Worm (Caenorhabditis elegans): ENCODE results near the gene col-157.

The col-157 gene

ce11 chrV:11531831-11532534, 48.1 kb downstream of the col-157 start (continued):
- TF ChIP-seq F22D6.2 (tag; optimal IDR thresholded peaks at IDR 0.05) (peak; percentile 85), hmg-20 (GFP tag; IDR thresholded peaks at IDR 0.05) (no peak), lin-35 (GFP tag; optimal IDR thresholded peaks at IDR 0.05) (peak in 1 of 3 experiments; percentile 1), K12H6.12 (tag; optimal IDR thresholded peaks at IDR 0.05) (peak; percentile 76), C06A6.2 (GFP tag; conservative IDR thresholded peaks at IDR 0.05) (0 out of 2 replicates have a peak, but pooled peaks have one; percentile 52), atf-7 (tag; optimal IDR thresholded peaks at IDR 0.05) (peak; percentile 81), ztf-6 (GFP tag; IDR thresholded peaks at IDR 0.05) (peak; percentile 64; the same call in 1 of the 2 replicates), repo-1 (tag; optimal IDR thresholded peaks at IDR 0.05) (peak; percentile 59), aptf-3 (GFP tag; IDR thresholded peaks at IDR 0.05) (no peak), Y67H2A.10 (GFP tag; conservative IDR thresholded peaks at IDR 0.05) (0 out of 2 replicates have a peak, but pooled peaks have one; percentile 38), madf-10 (tag; optimal IDR thresholded peaks at IDR 0.05) (peak; percentile 55), ceh-27 (GFP tag; optimal IDR thresholded peaks at IDR 0.05) (peak; percentile 32), ZK185.1 (tag; optimal IDR thresholded peaks at IDR 0.05; ENCODE audit: poor library complexity, severe bottlenecking) (peak; percentile 40), hsf-1 (GFP tag; IDR thresholded peaks at IDR 0.05) (no peak), sptf-2 (GFP tag; optimal IDR thresholded peaks at IDR 0.05) (no peak), attf-5 (GFP tag; optimal IDR thresholded peaks at IDR 0.05) (peak; percentile 79), K11D2.4 (GFP tag; IDR thresholded peaks at IDR 0.05) (0 out of 2 replicates have a peak, but pooled peaks have one; percentile 8), zfh-2 (GFP tag; conservative IDR thresholded peaks at IDR 0.05) (peak; percentile 79), F10E7.11 (tag; optimal IDR thresholded peaks at IDR 0.05) (no peak), madf-8 (GFP tag; conservative IDR thresholded peaks at IDR 0.05) (no peak), ztf-3 (GFP tag; optimal IDR thresholded peaks at IDR 0.05) (peak; percentile 34), rpc-1 (optimal IDR thresholded peaks at IDR 0.05) (no peak), rpc-1 (tag; optimal IDR thresholded peaks at IDR 0.05) (no peak), lin-40 (tag; optimal IDR thresholded peaks at IDR 0.05) (peak; percentile 78), F33H1.4 (GFP tag; IDR thresholded peaks at IDR 0.05) (no peak), gei-17 (GFP tag; optimal IDR thresholded peaks at IDR 0.05) (peak; percentile 20), somi-1 (GFP tag; optimal IDR thresholded peaks at IDR 0.05) (peak; percentile 88), cebp-1 (GFP tag; IDR thresholded peaks at IDR 0.05) (no peak), cebp-1 (tag; optimal IDR thresholded peaks at IDR 0.05) (peak; percentile 77), tbp1 (GFP tag; optimal IDR thresholded peaks at IDR 0.05) (peak; percentile 22), nhr-90 (tag; optimal IDR thresholded peaks at IDR 0.05) (peak; percentile 84), ets-4 (GFP tag; optimal IDR thresholded peaks at IDR 0.05) (peak; percentile 28), pbrm-1 (GFP tag; IDR thresholded peaks at IDR 0.05) (0 out of 2 replicates have a peak, but pooled peaks have one; percentile 50), tlf-1 (GFP tag; optimal IDR thresholded peaks at IDR 0.05) (peak; percentile 42), snpc-4 (GFP tag; optimal IDR thresholded peaks at IDR 0.05) (no peak), snpc-4 (tag; optimal IDR thresholded peaks at IDR 0.05) (peak in 3 of 4 experiments; percentile 10 to 58 (median 54)), ceh-100 (GFP tag; IDR thresholded peaks at IDR 0.05) (no peak), F55B11.4 (tag; optimal IDR thresholded peaks at IDR 0.05; ENCODE audit: borderline replicate concordance, insufficient read depth) (no peak), ztf-26 (tag; optimal IDR thresholded peaks at IDR 0.05) (peak; percentile 70), egl-44 (GFP tag; IDR thresholded peaks at IDR 0.05) (0 out of 2 replicates have a peak, but pooled peaks have one; percentile 57), let-526 (GFP tag; IDR thresholded peaks at IDR 0.05) (peak; percentile 26; the same call in 1 of the 2 replicates), dox-1 (GFP tag; IDR thresholded peaks at IDR 0.05) (peak; percentile 52; the same call in 1 of the 2 replicates), chd-7 (tag; optimal IDR thresholded peaks at IDR 0.05) (peak; percentile 69), die-1 (tag; optimal IDR thresholded peaks at IDR 0.05) (peak; percentile 48)

Measured in whole organism, young adult.